Fruit fly (Drosophila melanogaster) whole organism, embryonic: ENCODE results near the gene idc.
A peak's percentile ranks its signal among the peaks of the same experiment; 100 is the strongest.

Experiments
- Abd-B ChIP-seq: fragments of 200-800 bp; sonication (Bioruptor generic); optimal IDR thresholded peaks from 2 replicates; lab custom pipeline; 2018; ENCODE audit warnings: missing biosample characterization, mild to moderate bottlenecking, missing genetic modification characterization, moderate library complexity
- Adf1 ChIP-seq: fragments of 200-800 bp; sonication (Bioruptor generic); IDR thresholded peaks from 2 replicates; pipeline ENCODE4 v1.3.6; 2022; ENCODE audit warnings: missing biosample characterization, missing genetic modification characterization
- Antp ChIP-seq: fragments of 200-800 bp; sonication (Bioruptor generic); optimal IDR thresholded peaks from 3 replicates; lab custom pipeline; 2016; ENCODE audit warnings: missing biosample characterization, missing genetic modification characterization
- Awh ChIP-seq: fragments of 200-800 bp; sonication (Bioruptor generic); IDR thresholded peaks from 2 replicates; pipeline ENCODE4, ENCODE4 v1.3.6; 2022; ENCODE audit warnings: missing biosample characterization, missing genetic modification characterization
- CG10274 ChIP-seq: fragments of 200-800 bp; sonication (Bioruptor generic); optimal IDR thresholded peaks from 3 replicates; lab custom pipeline; 2017; ENCODE audit warnings: missing biosample characterization, mild to moderate bottlenecking, missing genetic modification characterization
- CG10366 ChIP-seq: fragments of 200-800 bp; sonication (Bioruptor generic); IDR thresholded peaks from 2 replicates; pipeline ENCODE4 v1.3.6; 2022; ENCODE audit warnings: missing biosample characterization, missing genetic modification characterization
- CG10959 ChIP-seq: fragments of 200-800 bp; sonication (Bioruptor generic); IDR thresholded peaks from 2 replicates; pipeline ENCODE4 v1.3.6; 2022; ENCODE audit warnings: missing biosample characterization, missing genetic modification characterization
- CG12769 ChIP-seq: fragments of 200-800 bp; sonication (Bioruptor generic); optimal IDR thresholded peaks from 2 replicates; lab custom pipeline; 2019; ENCODE audit warnings: missing biosample characterization, mild to moderate bottlenecking, missing genetic modification characterization, moderate library complexity
- CG15011 ChIP-seq: fragments of 200-800 bp; sonication (Bioruptor generic); optimal IDR thresholded peaks from 3 replicates; lab custom pipeline; 2018; ENCODE audit warnings: missing biosample characterization, mild to moderate bottlenecking, missing genetic modification characterization
- CG17385 ChIP-seq: fragments of 200-800 bp; sonication (Bioruptor generic); optimal IDR thresholded peaks from 3 replicates; lab custom pipeline; 2018; ENCODE audit warnings: missing biosample characterization, mild to moderate bottlenecking, missing genetic modification characterization
- CG2202 ChIP-seq: fragments of 200-800 bp; sonication (Bioruptor generic); optimal IDR thresholded peaks from 2 replicates; lab custom pipeline; 2018; ENCODE audit warnings: missing biosample characterization, mild to moderate bottlenecking, missing genetic modification characterization
- CG2875 ChIP-seq: fragments of 200-800 bp; sonication (Bioruptor generic); optimal IDR thresholded peaks from 2 replicates; lab custom pipeline; 2017; ENCODE audit warnings: missing biosample characterization, mild to moderate bottlenecking, missing genetic modification characterization, missing genetic modification reagents
- CG31365 ChIP-seq: fragments of 200-800 bp; sonication (Bioruptor generic); optimal IDR thresholded peaks from 2 replicates; lab custom pipeline; 2018; ENCODE audit warnings: missing biosample characterization, mild to moderate bottlenecking, missing genetic modification characterization
- CG31388 ChIP-seq: fragments of 200-800 bp; sonication (Bioruptor generic); optimal IDR thresholded peaks from 2 replicates; lab custom pipeline; 2016; ENCODE audit warnings: missing biosample characterization, missing genetic modification characterization
- CG34376 ChIP-seq: fragments of 200-800 bp; sonication (Bioruptor generic); optimal IDR thresholded peaks from 2 replicates; lab custom pipeline; 2018; ENCODE audit warnings: missing biosample characterization, mild to moderate bottlenecking, missing genetic modification characterization
- CG42726 ChIP-seq: fragments of 200-800 bp; sonication (Bioruptor generic); IDR thresholded peaks from 2 replicates; pipeline ENCODE4 v1.3.6; 2022; ENCODE audit warnings: missing biosample characterization, missing genetic modification characterization; ENCODE audit not compliant: partially characterized antibody
- CG5953 ChIP-seq: fragments of 200-800 bp; sonication (Bioruptor generic); IDR thresholded peaks from 2 replicates; pipeline ENCODE4 v1.3.6; 2022; ENCODE audit warnings: missing biosample characterization, missing genetic modification characterization
- CG6791 ChIP-seq: fragments of 200-800 bp; sonication (Bioruptor generic); IDR thresholded peaks from 3 replicates; pipeline ENCODE4 v1.3.6; 2022; ENCODE audit warnings: missing biosample characterization, missing genetic modification characterization; ENCODE audit not compliant: partially characterized antibody
- CG9932 ChIP-seq: fragments of 200-800 bp; sonication (Bioruptor generic); IDR thresholded peaks from 2 replicates; pipeline ENCODE4 v1.3.6; 2022; ENCODE audit warnings: missing biosample characterization, missing genetic modification characterization
- CHES-1-like ChIP-seq: fragments of 200-800 bp; sonication (Bioruptor generic); optimal IDR thresholded peaks from 2 replicates; lab custom pipeline; 2016; ENCODE audit warnings: missing biosample characterization, missing genetic modification characterization
- Dad ChIP-seq: fragments of 200-800 bp; sonication (Bioruptor generic); optimal IDR thresholded peaks from 3 replicates; lab custom pipeline; 2016; ENCODE audit warnings: missing biosample characterization, missing genetic modification characterization
- Dfd ChIP-seq, 2 experiments: fragments of >200 bp; optimal IDR thresholded peaks; 2 replicates each; lab custom pipeline; 2017; ENCODE audit warnings: missing biosample characterization in 2 of 2, missing genetic modification characterization in 2 of 2
- Fer3 ChIP-seq: fragments of 200-800 bp; sonication (Bioruptor generic); optimal IDR thresholded peaks from 2 replicates; lab custom pipeline; 2018; ENCODE audit warnings: missing biosample characterization, mild to moderate bottlenecking, missing genetic modification characterization, moderate library complexity
- HHEX ChIP-seq: fragments of 200-800 bp; sonication (Bioruptor generic); optimal IDR thresholded peaks from 3 replicates; lab custom pipeline; 2017; ENCODE audit warnings: missing biosample characterization, mild to moderate bottlenecking, missing genetic modification characterization, missing genetic modification reagents
- HLH54F ChIP-seq: fragments of 200-800 bp; sonication (Bioruptor generic); optimal IDR thresholded peaks from 3 replicates; lab custom pipeline; 2016; ENCODE audit warnings: missing biosample characterization, missing genetic modification characterization
- Hmx ChIP-seq: fragments of 200-800 bp; sonication (Bioruptor generic); optimal IDR thresholded peaks from 2 replicates; lab custom pipeline; 2016; ENCODE audit warnings: missing biosample characterization, missing genetic modification characterization
- Lpt ChIP-seq: fragments of >200 bp; optimal IDR thresholded peaks from 2 replicates; lab custom pipeline; 2018; ENCODE audit warnings: missing biosample characterization, missing genetic modification characterization
- NFAT ChIP-seq: fragments of 200-800 bp; sonication (Bioruptor generic); IDR thresholded peaks from 2 replicates; pipeline ENCODE4 v1.3.6; 2022; ENCODE audit warnings: missing biosample characterization, missing genetic modification characterization
- Neu2 ChIP-seq: fragments of 200-800 bp; sonication (Bioruptor generic); optimal IDR thresholded peaks from 3 replicates; lab custom pipeline; 2016; ENCODE audit warnings: missing biosample characterization, missing genetic modification characterization, borderline replicate concordance
- Nf-YA ChIP-seq: fragments of 200-800 bp; sonication (Bioruptor generic); IDR thresholded peaks from 2 replicates; pipeline ENCODE4 v1.3.6; 2022; ENCODE audit warnings: missing biosample characterization, missing genetic modification characterization
- Ravus ChIP-seq: fragments of 200-800 bp; sonication (Bioruptor generic); IDR thresholded peaks from 2 replicates; pipeline ENCODE4 v1.3.6; 2022; ENCODE audit warnings: missing biosample characterization, missing genetic modification characterization
- Stat92E ChIP-seq, 3 experiments: fragments of >200 bp in 2 of 3; fragments of 200-800 bp in 1 of 3; sonication (Bioruptor generic) in 1 of 3; optimal IDR thresholded peaks; 2 replicates each; lab custom pipeline; 2017 to 2019; ENCODE audit warnings: missing biosample characterization in 3 of 3, missing genetic modification characterization in 3 of 3, mild to moderate bottlenecking in 1 of 3, moderate library complexity in 1 of 3
- bowl ChIP-seq: fragments of 200-800 bp; sonication (Bioruptor generic); IDR thresholded peaks from 2 replicates; pipeline ENCODE4 v1.3.6; 2022; ENCODE audit warnings: missing biosample characterization, missing genetic modification characterization
- cas ChIP-seq: fragments of 200-800 bp; sonication (Bioruptor generic); IDR thresholded peaks from 2 replicates; pipeline ENCODE4 v1.3.6; 2022; ENCODE audit warnings: missing biosample characterization, missing genetic modification characterization
- caup ChIP-seq: fragments of 200-800 bp; sonication (Bioruptor generic); optimal IDR thresholded peaks from 3 replicates; lab custom pipeline; 2017; ENCODE audit warnings: missing biosample characterization, mild to moderate bottlenecking, missing genetic modification characterization, moderate library complexity; ENCODE audit not compliant: severe bottlenecking
- dati ChIP-seq: fragments of 200-800 bp; sonication (Bioruptor generic); IDR thresholded peaks from 2 replicates; pipeline ENCODE4 v1.3.6; 2022; ENCODE audit warnings: missing biosample characterization, missing genetic modification characterization
- dmrt11E ChIP-seq: fragments of 200-800 bp; sonication (Bioruptor generic); optimal IDR thresholded peaks from 3 replicates; lab custom pipeline; 2018; ENCODE audit warnings: missing biosample characterization, mild to moderate bottlenecking, missing genetic modification characterization, moderate library complexity
- emc ChIP-seq: fragments of 200-800 bp; sonication (Bioruptor generic); optimal IDR thresholded peaks from 2 replicates; lab custom pipeline; 2016; ENCODE audit warnings: missing biosample characterization, missing genetic modification characterization
- en ChIP-seq: fragments of 200-800 bp; sonication (Bioruptor generic); optimal IDR thresholded peaks from 2 replicates; lab custom pipeline; 2016; ENCODE audit warnings: missing biosample characterization, missing genetic modification characterization
- eve ChIP-seq, 2 experiments: fragments of >200 bp; optimal IDR thresholded peaks; 2 replicates each; lab custom pipeline; 2017; ENCODE audit warnings: missing biosample characterization in 2 of 2, missing genetic modification characterization in 2 of 2
- fru ChIP-seq: fragments of >200 bp; optimal IDR thresholded peaks from 2 replicates; lab custom pipeline; 2017
- gce ChIP-seq: fragments of 200-800 bp; sonication (Bioruptor generic); IDR thresholded peaks from 3 replicates; pipeline ENCODE4 v1.3.6; 2022; ENCODE audit warnings: missing biosample characterization, missing genetic modification characterization
- hth ChIP-seq: fragments of >200 bp; optimal IDR thresholded peaks from 2 replicates; lab custom pipeline; 2017; ENCODE audit warnings: inconsistent platforms
- kah ChIP-seq: fragments of 200-800 bp; sonication (Bioruptor generic); optimal IDR thresholded peaks from 2 replicates; lab custom pipeline; 2018; ENCODE audit warnings: missing biosample characterization, mild to moderate bottlenecking, missing genetic modification characterization
- lbe ChIP-seq: fragments of 200-800 bp; sonication (Bioruptor generic); optimal IDR thresholded peaks from 2 replicates; lab custom pipeline; 2016; ENCODE audit warnings: missing biosample characterization, mild to moderate bottlenecking, missing genetic modification characterization
- luna ChIP-seq: fragments of 200-800 bp; sonication (Bioruptor generic); optimal IDR thresholded peaks from 2 replicates; lab custom pipeline; 2016; ENCODE audit warnings: missing biosample characterization, missing genetic modification characterization
- org-1 ChIP-seq: fragments of 200-800 bp; sonication (Bioruptor generic); optimal IDR thresholded peaks from 2 replicates; lab custom pipeline; 2017; ENCODE audit warnings: missing biosample characterization, missing genetic modification characterization
- repo ChIP-seq: fragments of 200-800 bp; sonication (Bioruptor generic); optimal IDR thresholded peaks from 2 replicates; lab custom pipeline; 2016; ENCODE audit warnings: missing biosample characterization, missing genetic modification characterization
- so ChIP-seq: fragments of 200-800 bp; sonication (Bioruptor generic); IDR thresholded peaks from 3 replicates; pipeline ENCODE4 v1.3.6; 2022; ENCODE audit warnings: missing biosample characterization, missing genetic modification characterization
- tgo ChIP-seq: fragments of 200-800 bp; sonication (Bioruptor generic); IDR thresholded peaks from 3 replicates; pipeline ENCODE4 v1.3.6; 2022; ENCODE audit warnings: missing biosample characterization, missing genetic modification characterization
- wdn ChIP-seq: fragments of 200-800 bp; sonication (Bioruptor generic); IDR thresholded peaks from 2 replicates; pipeline ENCODE4 v1.3.6; 2022; ENCODE audit warnings: missing biosample characterization, missing genetic modification characterization

idc gene

dm6 chr3R:20008372-20009051 is 23.1 kb upstream of the idc start, which contains the start of the genes Hs6st and MED25 (continued):
- no peak for TF ChIP-seq bowl (GFP tag; lab: Robert Waterston, UW)
- TF ChIP-seq luna (GFP tag; lab: Kevin White, UChicago), result no peak
- TF ChIP-seq hth (lab: Kevin White, UChicago), result no peak
- peak; percentile 12 for TF ChIP-seq CG17385
- peak; percentile 32 for TF ChIP-seq Fer3 (tag; lab: Kevin White, UChicago)
- TF ChIP-seq HLH54F (GFP tag; lab: Kevin White, UChicago), result peak; percentile 31
- TF ChIP-seq CG9932, result peak; percentile 29; the same call in 1 of the 2 replicates
- TF ChIP-seq CG5953 (GFP tag; lab: Robert Waterston, UW), result no peak
- no peak for TF ChIP-seq en (GFP tag; lab: Kevin White, UChicago)
- TF ChIP-seq wdn (GFP tag; lab: Robert Waterston, UW), result no peak
- TF ChIP-seq Antp (GFP tag; lab: Kevin White, UChicago), result no peak
- no peak for TF ChIP-seq Dfd (GFP tag; optimal IDR thresholded peaks at IDR 0.05; lab: Kevin White, UChicago)
- no peak for TF ChIP-seq CG2202 (tag; lab: Kevin White, UChicago)
- no peak for TF ChIP-seq CG12769 (tag; lab: Kevin White, UChicago)
- no peak for TF ChIP-seq so
- 0 out of 2 replicates have a peak, but pooled peaks have one; percentile 13 for TF ChIP-seq Awh (GFP tag; lab: Robert Waterston, UW)
- no peak for TF ChIP-seq Hmx (GFP tag; lab: Kevin White, UChicago)
- no peak for TF ChIP-seq CG10366 (GFP tag; lab: Robert Waterston, UW)
- TF ChIP-seq NFAT (GFP tag; lab: Robert Waterston, UW), result no peak
- TF ChIP-seq gce, result no peak
- no peak for TF ChIP-seq Ravus
- TF ChIP-seq Lpt (GFP tag; lab: Kevin White, UChicago), result no peak
- TF ChIP-seq lbe (GFP tag; lab: Kevin White, UChicago), result no peak
- no peak for TF ChIP-seq emc (GFP tag; lab: Kevin White, UChicago)
- peak; percentile 5 for TF ChIP-seq dmrt11E (tag; lab: Kevin White, UChicago)
- no peak for TF ChIP-seq CG10274 (GFP tag; lab: Kevin White, UChicago)
- TF ChIP-seq Adf1, result no peak
- TF ChIP-seq CG10959 (GFP tag; lab: Robert Waterston, UW), result peak; percentile 29; the same call in 1 of the 2 replicates
- TF ChIP-seq CG31365 (tag; lab: Kevin White, UChicago), result peak; percentile 15
- no peak for TF ChIP-seq dati (GFP tag; lab: Robert Waterston, UW)
- peak; percentile 59 for TF ChIP-seq CG15011 (GFP tag; lab: Kevin White, UChicago)
- TF ChIP-seq cas (GFP tag; lab: Robert Waterston, UW), result no peak
- peak; percentile 83 for TF ChIP-seq CG42726
- TF ChIP-seq tgo (GFP tag; lab: Robert Waterston, UW), result no peak; the same call in 2 of the 3 replicates
- no peak for TF ChIP-seq kah (GFP tag; lab: Kevin White, UChicago)
- peak; percentile 65 for TF ChIP-seq caup (GFP tag; lab: Kevin White, UChicago)
- TF ChIP-seq org-1 (GFP tag; lab: Kevin White, UChicago), result no peak
- TF ChIP-seq CG2875 (GFP tag; lab: Kevin White, UChicago), result no peak
- peak in 1 of 3 experiments; percentile 38 for TF ChIP-seq Stat92E (GFP tag; optimal IDR thresholded peaks at IDR 0.05; lab: Kevin White, UChicago)
- peak; percentile 59 for TF ChIP-seq CG34376 (GFP tag; lab: Kevin White, UChicago)
- no peak for TF ChIP-seq fru (lab: Kevin White, UChicago)
- TF ChIP-seq CHES-1-like (GFP tag; lab: Kevin White, UChicago), result no peak
- no peak for TF ChIP-seq repo (GFP tag; lab: Kevin White, UChicago)
- TF ChIP-seq Nf-YA, result 0 out of 2 replicates have a peak, but pooled peaks have one; percentile 9
- TF ChIP-seq Abd-B (GFP tag; lab: Kevin White, UChicago), result peak; percentile 41
- peak; percentile 71 for TF ChIP-seq CG6791 (GFP tag; lab: Robert Waterston, UW)
- TF ChIP-seq Neu2 (GFP tag; lab: Kevin White, UChicago), result no peak
- TF ChIP-seq Dad (GFP tag; lab: Kevin White, UChicago), result peak; percentile 30
- peak; percentile 34 for TF ChIP-seq HHEX (GFP tag; lab: Kevin White, UChicago)
- TF ChIP-seq eve (GFP tag; optimal IDR thresholded peaks at IDR 0.05; lab: Kevin White, UChicago), result no peak
- peak; percentile 7 for TF ChIP-seq CG31388 (GFP tag; lab: Kevin White, UChicago)
